Worm (Caenorhabditis elegans): ENCODE data around the gene K02F6.6.

ce11 chrII:2525652-2526051, 4.9 kb upstream of the K02F6.6 start:
- TF ChIP-seq lin-35 (GFP tag; optimal IDR thresholded peaks at IDR 0.05) = no peak
- no peak for TF ChIP-seq ama-1 (optimal IDR thresholded peaks at IDR 0.05)
- no peak for TF ChIP-seq ama-1 (GFP tag; optimal IDR thresholded peaks at IDR 0.05)
- TF ChIP-seq egl-44 (GFP tag; IDR thresholded peaks at IDR 0.05) = no peak
